Fruit fly (Drosophila melanogaster): Measurements from ENCODE around the gene ATPsynE.

ATPsynE gene

DNA sequence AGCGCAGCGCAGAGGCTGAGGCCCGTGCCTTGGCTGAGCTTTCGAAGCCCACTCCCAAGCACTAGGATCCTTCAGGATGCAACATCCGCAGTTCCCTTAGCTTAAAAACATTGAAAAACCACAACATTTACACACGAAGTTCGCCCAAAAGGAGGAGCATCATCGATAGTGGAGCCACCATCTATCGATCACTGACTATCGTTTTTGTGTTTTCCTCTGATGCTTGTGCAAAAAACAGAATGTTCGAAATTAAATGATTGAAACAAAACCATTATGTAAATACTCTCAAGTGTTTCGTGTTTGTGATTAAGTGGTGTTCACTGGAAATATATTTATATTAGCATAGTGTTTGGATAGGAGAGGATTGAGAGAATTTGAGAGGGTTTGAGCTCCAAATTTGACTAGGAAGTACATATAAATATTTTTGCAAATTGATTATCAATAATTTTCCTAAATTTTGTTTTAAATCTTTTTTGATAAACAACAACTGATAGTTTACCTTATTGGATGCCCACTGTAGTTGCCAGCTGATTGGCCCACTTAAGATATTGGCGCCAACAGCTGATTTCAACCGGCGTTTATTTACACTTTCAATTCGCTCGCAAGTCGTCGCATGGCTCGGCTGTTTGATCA lies 841 bp downstream of the ATPsynE start, which contains the start of gene spn-B (continued):
- TF ChIP-seq Ssrp (tag; optimal IDR thresholded peaks at IDR 0.05) (peak; percentile 70), CG2202 (tag; optimal IDR thresholded peaks at IDR 0.05) (peak; percentile 67), CG32767 (GFP tag; IDR thresholded peaks at IDR 0.05) (peak; percentile 58), CG17186 (GFP tag; optimal IDR thresholded peaks at IDR 0.05) (peak; percentile 9), CG9609 (GFP tag; optimal IDR thresholded peaks at IDR 0.05) (peak; percentile 2), nerfin-2 (GFP tag; IDR thresholded peaks at IDR 0.05; ENCODE audit: partially characterized antibody) (no peak), CG3281 (GFP tag; optimal IDR thresholded peaks at IDR 0.05) (peak; percentile 80), btn (GFP tag; optimal IDR thresholded peaks at IDR 0.05) (peak; percentile 20), CG16813 (GFP tag; IDR thresholded peaks at IDR 0.05; ENCODE audit: partially characterized antibody) (0 out of 3 replicates have a peak, but pooled peaks have one; percentile 11), ttk (GFP tag; IDR thresholded peaks at IDR 0.05) (0 out of 2 replicates have a peak, but pooled peaks have one; percentile 28), chm (GFP tag; IDR thresholded peaks at IDR 0.05) (peak; percentile 66; the same call in 1 of the 2 replicates), CG13296 (GFP tag; optimal IDR thresholded peaks at IDR 0.05) (peak; percentile 82), CG17328 (GFP tag; IDR thresholded peaks at IDR 0.05) (peak; percentile 75), ind (GFP tag; optimal IDR thresholded peaks at IDR 0.05) (peak; percentile 74), CG1603 (tag; optimal IDR thresholded peaks at IDR 0.05) (peak; percentile 64), tgo (GFP tag; IDR thresholded peaks at IDR 0.05) (peak; percentile 73), Scr (GFP tag; IDR thresholded peaks at IDR 0.05; ENCODE audit: partially characterized antibody) (peak; percentile 52), Aef1 (GFP tag; IDR thresholded peaks at IDR 0.05) (peak; percentile 55; the same call in 2 of the 3 replicates), CG9437 (GFP tag; optimal IDR thresholded peaks at IDR 0.05) (peak; percentile 67), gsb (GFP tag; IDR thresholded peaks at IDR 0.05) (peak; percentile 5; the same call in 1 of the 2 replicates), eve (GFP tag; optimal IDR thresholded peaks at IDR 0.05) (no peak), CG17829 (tag; optimal IDR thresholded peaks at IDR 0.05) (peak; percentile 83), inv (GFP tag; IDR thresholded peaks at IDR 0.05; ENCODE audit: partially characterized antibody) (peak; percentile 15; the same call in 1 of the 2 replicates), CG30403 (GFP tag; optimal IDR thresholded peaks at IDR 0.05) (peak; percentile 83), NfI (GFP tag; optimal IDR thresholded peaks at IDR 0.05) (peak; percentile 65), NC2β (GFP tag; optimal IDR thresholded peaks at IDR 0.05) (peak; percentile 59), CrebB (tag; optimal IDR thresholded peaks at IDR 0.05) (no peak), CG34376 (GFP tag; optimal IDR thresholded peaks at IDR 0.05) (peak; percentile 75), prd (optimal IDR thresholded peaks at IDR 0.05) (no peak), prd (GFP tag; IDR thresholded peaks at IDR 0.05) (peak; percentile 59), fd3F (GFP tag; optimal IDR thresholded peaks at IDR 0.05) (peak; percentile 62), CG7839 (tag; optimal IDR thresholded peaks at IDR 0.05) (peak; percentile 83), CG1602 (GFP tag; optimal IDR thresholded peaks at IDR 0.05) (peak; percentile 54), psq (GFP tag; optimal IDR thresholded peaks at IDR 0.05) (no peak), CG18599 (GFP tag; optimal IDR thresholded peaks at IDR 0.05) (peak; percentile 81), Lpt (GFP tag; optimal IDR thresholded peaks at IDR 0.05) (no peak), nmo (GFP tag; optimal IDR thresholded peaks at IDR 0.05) (peak; percentile 76), CG4854 (GFP tag; optimal IDR thresholded peaks at IDR 0.05) (peak; percentile 55), CG1832 (GFP tag; optimal IDR thresholded peaks at IDR 0.05) (no peak), pita (GFP tag; optimal IDR thresholded peaks at IDR 0.05) (no peak), pfk (GFP tag; optimal IDR thresholded peaks at IDR 0.05) (no peak), cwo (GFP tag; optimal IDR thresholded peaks at IDR 0.05) (peak; percentile 66), Meics (GFP tag; optimal IDR thresholded peaks at IDR 0.05) (peak; percentile 81), bowl (GFP tag; IDR thresholded peaks at IDR 0.05) (0 out of 2 replicates have a peak, but pooled peaks have one; percentile 38), sens-2 (GFP tag; IDR thresholded peaks at IDR 0.05) (no peak), Awh (GFP tag; IDR thresholded peaks at IDR 0.05) (no peak), CG7786 (GFP tag; optimal IDR thresholded peaks at IDR 0.05) (peak; percentile 39), CG14965 (GFP tag; optimal IDR thresholded peaks at IDR 0.05; ENCODE audit: borderline replicate concordance) (no peak), CG13894 (tag; optimal IDR thresholded peaks at IDR 0.05) (peak; percentile 56)
